Worm (Caenorhabditis elegans) whole organism, L3 larva: ENCODE data around the gene Y56A3A.41.

Source experiments
- nhr-237 ChIP-seq: fragments of 150-350 bp; optimal IDR thresholded peaks from 2 replicates; lab custom pipeline; 2014; ENCODE audit warnings: missing biosample characterization, missing genetic modification characterization
- nhr-43 ChIP-seq: sonication (generic microtip); optimal IDR thresholded peaks from 2 replicates; lab custom pipeline; 2016; ENCODE audit warnings: mild to moderate bottlenecking, missing genetic modification characterization, missing compliant biosample characterization; ENCODE audit not compliant: poor library complexity, severe bottlenecking
- skn-1 ChIP-seq: fragments of 150-350 bp; optimal IDR thresholded peaks from 2 replicates; lab custom pipeline; 2014; ENCODE audit warnings: missing biosample characterization, missing genetic modification characterization
- ztf-11 ChIP-seq: fragments of 150-350 bp; optimal IDR thresholded peaks from 2 replicates; lab custom pipeline; 2014; ENCODE audit warnings: missing biosample characterization, missing genetic modification characterization

- TF ChIP-seq nhr-43 (tag; lab: Kevin White, UChicago) (no peak), nhr-237 (tag; lab: Kevin White, UChicago) (no peak), ztf-11 (tag; lab: Kevin White, UChicago) (no peak), skn-1 (no peak)
Measured at ce11 chrIII:11937911-11938310, 45.1 kb upstream of the Y56A3A.41 start.
